Worm (Caenorhabditis elegans) whole organism, midembryonic: Measurements from ENCODE around the gene C31H2.3.

Source experiments
- T22C8.4 ChIP-seq: fragments of 200-800 bp; sonication (Bioruptor generic); IDR thresholded peaks from 2 replicates; pipeline ENCODE4 v1.3.6; 2022; ENCODE audit warnings: missing genetic modification characterization, missing compliant biosample characterization
- cog-1 ChIP-seq: sonication (generic microtip); optimal IDR thresholded peaks from 2 replicates; lab custom pipeline; 2016; ENCODE audit warnings: missing genetic modification characterization, missing compliant biosample characterization
- flt-1 ChIP-seq: fragments of 200-800 bp; sonication (Bioruptor generic); IDR thresholded peaks from 2 replicates; pipeline ENCODE4 v1.3.6; 2022; ENCODE audit warnings: missing genetic modification characterization, missing compliant biosample characterization
- klf-2 ChIP-seq: fragments of 200-800 bp; sonication (Bioruptor generic); conservative IDR thresholded peaks from 2 replicates; pipeline ENCODE4 v1.3.6; 2022; ENCODE audit warnings: missing genetic modification reagents, missing genetic modification characterization, missing compliant biosample characterization
- med-1 ChIP-seq: sonication (generic microtip); optimal IDR thresholded peaks from 2 replicates; lab custom pipeline; 2017; ENCODE audit warnings: missing genetic modification characterization, mild to moderate bottlenecking, missing compliant biosample characterization, antibody characterized with exemption, missing genetic modification reagents; ENCODE audit not compliant: insufficient read depth
- ref-1 ChIP-seq: fragments of 200-800 bp; sonication (Bioruptor generic); conservative IDR thresholded peaks from 2 replicates; pipeline ENCODE4 v1.3.6; 2022; ENCODE audit warnings: missing genetic modification reagents, missing genetic modification characterization, missing compliant biosample characterization
- tab-1 ChIP-seq: fragments of 200-800 bp; sonication (Bioruptor generic); IDR thresholded peaks from 2 replicates; pipeline ENCODE4 v1.3.6; 2022; ENCODE audit warnings: missing genetic modification characterization, missing compliant biosample characterization
- ztf-23 ChIP-seq: fragments of 200-800 bp; sonication (Bioruptor generic); IDR thresholded peaks from 2 replicates; pipeline ENCODE4 v1.3.6; 2022; ENCODE audit warnings: missing genetic modification reagents, missing genetic modification characterization, missing compliant biosample characterization
- ztf-29 ChIP-seq: fragments of 200-800 bp; sonication (Bioruptor generic); IDR thresholded peaks from 2 replicates; pipeline ENCODE4 v1.3.6; 2022; ENCODE audit warnings: missing genetic modification reagents, missing genetic modification characterization, missing compliant biosample characterization

Gene C31H2.3

ce11 chrX:5135548-5135947, 18.6 kb downstream of the C31H2.3 start:
- no peak for TF ChIP-seq med-1
- no peak for TF ChIP-seq ztf-29
- TF ChIP-seq flt-1 (GFP tag; lab: Robert Waterston, UW) = no peak
- TF ChIP-seq cog-1 (tag; lab: Kevin White, UChicago) = no peak
- TF ChIP-seq ref-1 (GFP tag; lab: Robert Waterston, UW) = no peak
- TF ChIP-seq tab-1 (GFP tag; lab: Robert Waterston, UW) = no peak
- no peak for TF ChIP-seq T22C8.4 (GFP tag; lab: Robert Waterston, UW)
- no peak for TF ChIP-seq ztf-23 (GFP tag; lab: Robert Waterston, UW)
- TF ChIP-seq klf-2 (GFP tag; lab: Robert Waterston, UW) = no peak

- no peak for TF ChIP-seq klf-2 (GFP tag; lab: Robert Waterston, UW)
- TF ChIP-seq ztf-23 (GFP tag; lab: Robert Waterston, UW) = no peak
Observed at ce11 chrX:5133980-5134379, 20.2 kb downstream of the C31H2.3 start, which contains the start of gene tbc-7. Gene tbc-7, plus strand, starts transcription at chrX:5134280.

- TF ChIP-seq tab-1 (GFP tag; lab: Robert Waterston, UW) (no peak), flt-1 (GFP tag; lab: Robert Waterston, UW) (no peak), med-1 (no peak), cog-1 (tag; lab: Kevin White, UChicago) (no peak), ztf-23 (GFP tag; lab: Robert Waterston, UW) (no peak), klf-2 (GFP tag; lab: Robert Waterston, UW) (no peak), T22C8.4 (GFP tag; lab: Robert Waterston, UW) (no peak), ztf-29 (no peak), ref-1 (GFP tag; lab: Robert Waterston, UW) (no peak)
Observed at ce11 chrX:5131760-5132159, 22.4 kb downstream of the C31H2.3 start.

ce11 chrX:5129447-5129846, 24.7 kb downstream of the C31H2.3 start:
- TF ChIP-seq T22C8.4 (GFP tag; lab: Robert Waterston, UW) (no peak), ztf-29 (no peak), ztf-23 (GFP tag; lab: Robert Waterston, UW) (no peak), med-1 (no peak), flt-1 (GFP tag; lab: Robert Waterston, UW) (no peak), klf-2 (GFP tag; lab: Robert Waterston, UW) (no peak), tab-1 (GFP tag; lab: Robert Waterston, UW) (no peak), ref-1 (GFP tag; lab: Robert Waterston, UW) (no peak), cog-1 (tag; lab: Kevin White, UChicago) (no peak)

- TF ChIP-seq med-1 (no peak), T22C8.4 (GFP tag; lab: Robert Waterston, UW) (no peak), ztf-23 (GFP tag; lab: Robert Waterston, UW) (no peak), tab-1 (GFP tag; lab: Robert Waterston, UW) (no peak), flt-1 (GFP tag; lab: Robert Waterston, UW) (no peak), cog-1 (tag; lab: Kevin White, UChicago) (no peak), ref-1 (GFP tag; lab: Robert Waterston, UW) (no peak), ztf-29 (no peak), klf-2 (GFP tag; lab: Robert Waterston, UW) (no peak)
Observed at ce11 chrX:5124288-5124687, 29.9 kb downstream of the C31H2.3 start.

- TF ChIP-seq ztf-23 (GFP tag; lab: Robert Waterston, UW) (no peak), flt-1 (GFP tag; lab: Robert Waterston, UW) (0 out of 2 replicates have a peak, but pooled peaks have one; percentile 21), ztf-29 (no peak), tab-1 (GFP tag; lab: Robert Waterston, UW) (no peak)
Observed at ce11 chrX:5122791-5123414, 31.3 kb downstream of the C31H2.3 start.

ce11 chrX:5122369-5122768, 31.8 kb downstream of the C31H2.3 start:
- TF ChIP-seq flt-1 (GFP tag; lab: Robert Waterston, UW) (no peak), med-1 (no peak), tab-1 (GFP tag; lab: Robert Waterston, UW) (no peak), ztf-23 (GFP tag; lab: Robert Waterston, UW) (no peak), klf-2 (GFP tag; lab: Robert Waterston, UW) (no peak), cog-1 (tag; lab: Kevin White, UChicago) (no peak), ref-1 (GFP tag; lab: Robert Waterston, UW) (no peak), T22C8.4 (GFP tag; lab: Robert Waterston, UW) (no peak), ztf-29 (no peak)

- TF ChIP-seq klf-2 (GFP tag; lab: Robert Waterston, UW) (no peak), T22C8.4 (GFP tag; lab: Robert Waterston, UW) (peak; percentile 64), ztf-23 (GFP tag; lab: Robert Waterston, UW) (no peak), ref-1 (GFP tag; lab: Robert Waterston, UW) (no peak)
Observed at ce11 chrX:5121789-5122188, 32.4 kb downstream of the C31H2.3 start.

ce11 chrX:5120807-5121206, 33.4 kb downstream of the C31H2.3 start:
- no peak for TF ChIP-seq flt-1 (GFP tag; lab: Robert Waterston, UW)
- TF ChIP-seq tab-1 (GFP tag; lab: Robert Waterston, UW) = no peak
- no peak for TF ChIP-seq T22C8.4 (GFP tag; lab: Robert Waterston, UW)
- TF ChIP-seq ref-1 (GFP tag; lab: Robert Waterston, UW) = no peak
- TF ChIP-seq ztf-23 (GFP tag; lab: Robert Waterston, UW) = no peak
- no peak for TF ChIP-seq cog-1 (tag; lab: Kevin White, UChicago)
- no peak for TF ChIP-seq klf-2 (GFP tag; lab: Robert Waterston, UW)
- no peak for TF ChIP-seq ztf-29
- TF ChIP-seq med-1 = no peak

ce11 chrX:5120196-5120595, 34.0 kb downstream of the C31H2.3 start:
- TF ChIP-seq ztf-29 (no peak), tab-1 (GFP tag; lab: Robert Waterston, UW) (no peak), ref-1 (GFP tag; lab: Robert Waterston, UW) (no peak), ztf-23 (GFP tag; lab: Robert Waterston, UW) (no peak), med-1 (no peak), cog-1 (tag; lab: Kevin White, UChicago) (no peak), flt-1 (GFP tag; lab: Robert Waterston, UW) (no peak), T22C8.4 (GFP tag; lab: Robert Waterston, UW) (no peak), klf-2 (GFP tag; lab: Robert Waterston, UW) (no peak)
